Worm (Caenorhabditis elegans): ENCODE data around the gene ulp-1.

ulp-1 gene

ce11 chrIII:5195690-5196089 is 26.1 kb upstream of the ulp-1 start, which contains the start of gene moc-6:
TSS of gene moc-6 (plus strand) at chrIII:5195990.
- TF ChIP-seq pqm-1 (tag; optimal IDR thresholded peaks at IDR 0.05) (no peak), hlh-8 (tag; optimal IDR thresholded peaks at IDR 0.05) (no peak), pat-9 (tag; optimal IDR thresholded peaks at IDR 0.05) (no peak), ceh-48 (tag; optimal IDR thresholded peaks at IDR 0.05) (no peak), ceh-9 (tag; optimal IDR thresholded peaks at IDR 0.05) (no peak), ceh-22 (tag; optimal IDR thresholded peaks at IDR 0.05) (no peak), elt-2 (tag; optimal IDR thresholded peaks at IDR 0.05) (no peak), ahr-1 (tag; optimal IDR thresholded peaks at IDR 0.05) (no peak), ceh-14 (tag; optimal IDR thresholded peaks at IDR 0.05) (no peak), ref-2 (tag; optimal IDR thresholded peaks at IDR 0.05) (no peak), ets-4 (tag; optimal IDR thresholded peaks at IDR 0.05) (no peak), sox-4 (tag; optimal IDR thresholded peaks at IDR 0.05) (no peak), F13H6.1 (tag; optimal IDR thresholded peaks at IDR 0.05) (no peak)

ce11 chrIII:5193266-5193665 is 23.7 kb upstream of the ulp-1 start:
- TF ChIP-seq npax-4 (tag; optimal IDR thresholded peaks at IDR 0.05), result no peak
- no peak for TF ChIP-seq nfya-1 (tag; optimal IDR thresholded peaks at IDR 0.05)
- peak; percentile 18 for TF ChIP-seq hlh-30 (tag; optimal IDR thresholded peaks at IDR 0.05; ENCODE audit: insufficient read depth)

ce11 chrIII:5190671-5191174 is 21.1 kb upstream of the ulp-1 start, which contains the start of gene hira-1:
TSS of gene hira-1 (plus strand) at chrIII:5191124.
- TF ChIP-seq pros-1 (tag; optimal IDR thresholded peaks at IDR 0.05), result no peak
- peak; percentile 55 for TF ChIP-seq unc-42 (tag; optimal IDR thresholded peaks at IDR 0.05)

ce11 chrIII:5190179-5190578 is 20.6 kb upstream of the ulp-1 start:
- no peak for TF ChIP-seq dve-1 (tag; optimal IDR thresholded peaks at IDR 0.05)
- TF ChIP-seq tbx-2 (tag; optimal IDR thresholded peaks at IDR 0.05), result no peak
- peak; percentile 20 for TF ChIP-seq ceh-2 (tag; optimal IDR thresholded peaks at IDR 0.05)
- no peak for TF ChIP-seq ceh-18 (tag; optimal IDR thresholded peaks at IDR 0.05)
- TF ChIP-seq gmeb-2 (tag; optimal IDR thresholded peaks at IDR 0.05), result no peak
- no peak for TF ChIP-seq ahr-1 (tag; optimal IDR thresholded peaks at IDR 0.05)
- no peak for TF ChIP-seq hlh-6 (tag; optimal IDR thresholded peaks at IDR 0.05)
- TF ChIP-seq sox-2 (GFP tag; IDR thresholded peaks at IDR 0.05), result no peak
- TF ChIP-seq unc-86 (tag; optimal IDR thresholded peaks at IDR 0.05), result no peak
- no peak for TF ChIP-seq hlh-13 (GFP tag; optimal IDR thresholded peaks at IDR 0.05)
- no peak for TF ChIP-seq nhr-232 (tag; optimal IDR thresholded peaks at IDR 0.05)
- peak; percentile 91 for TF ChIP-seq ets-4 (tag; optimal IDR thresholded peaks at IDR 0.05)
- TF ChIP-seq lim-6 (tag; optimal IDR thresholded peaks at IDR 0.05), result peak; percentile 21
- TF ChIP-seq K09A11.1 (tag; optimal IDR thresholded peaks at IDR 0.05; ENCODE audit: insufficient read depth), result no peak
- TF ChIP-seq ceh-45 (GFP tag; IDR thresholded peaks at IDR 0.05), result no peak
- TF ChIP-seq zip-5 (tag; optimal IDR thresholded peaks at IDR 0.05), result peak; percentile 35
- peak; percentile 79 for TF ChIP-seq C08G9.2 (tag; optimal IDR thresholded peaks at IDR 0.05)
- TF ChIP-seq lin-11 (tag; optimal IDR thresholded peaks at IDR 0.05), result no peak
- TF ChIP-seq tbx-7 (tag; optimal IDR thresholded peaks at IDR 0.05), result peak; percentile 25
- no peak for TF ChIP-seq fkh-10 (GFP tag; optimal IDR thresholded peaks at IDR 0.05)
- peak; percentile 47 for TF ChIP-seq ceh-31 (tag; optimal IDR thresholded peaks at IDR 0.05)
- no peak for TF ChIP-seq F13H6.1 (tag; optimal IDR thresholded peaks at IDR 0.05)
- TF ChIP-seq ref-2 (tag; optimal IDR thresholded peaks at IDR 0.05), result peak; percentile 50
- no peak for TF ChIP-seq hlh-8 (tag; optimal IDR thresholded peaks at IDR 0.05)
- no peak for TF ChIP-seq pha-4 (tag; optimal IDR thresholded peaks at IDR 0.05)
- TF ChIP-seq hlh-30 (tag; optimal IDR thresholded peaks at IDR 0.05; ENCODE audit: insufficient read depth), result no peak
- no peak for TF ChIP-seq unc-55 (GFP tag; optimal IDR thresholded peaks at IDR 0.05)
- TF ChIP-seq mec-3 (tag; optimal IDR thresholded peaks at IDR 0.05; ENCODE audit: borderline replicate concordance), result no peak
- TF ChIP-seq dmd-4 (tag; optimal IDR thresholded peaks at IDR 0.05; ENCODE audit: borderline replicate concordance), result no peak
- TF ChIP-seq hlh-15 (tag; optimal IDR thresholded peaks at IDR 0.05), result no peak
- TF ChIP-seq nhr-11 (tag; optimal IDR thresholded peaks at IDR 0.05), result no peak

All from whole organism, late embryonic.